Fruit fly (Drosophila melanogaster) whole organism, embryonic: ENCODE results near the gene CG34353.

Experiments used
- Atf6 ChIP-seq: fragments of 200-800 bp; sonication (Bioruptor generic); IDR thresholded peaks from 2 replicates; pipeline ENCODE4 v1.3.6; 2022; ENCODE audit warnings: missing biosample characterization, missing genetic modification characterization
- Blimp-1 ChIP-seq: fragments of 200-800 bp; sonication (Bioruptor generic); optimal IDR thresholded peaks from 3 replicates; lab custom pipeline; 2018; ENCODE audit warnings: missing biosample characterization, missing genetic modification characterization, mild to moderate bottlenecking, moderate library complexity, missing genetic modification reagents
- CG10209 ChIP-seq: fragments of 200-800 bp; sonication (Bioruptor generic); optimal IDR thresholded peaks from 3 replicates; lab custom pipeline; 2017; ENCODE audit warnings: missing biosample characterization, mild to moderate bottlenecking, missing genetic modification characterization, missing genetic modification reagents
- CG10267 ChIP-seq: fragments of 200-800 bp; sonication (Bioruptor generic); optimal IDR thresholded peaks from 2 replicates; lab custom pipeline; 2018; ENCODE audit warnings: missing biosample characterization, mild to moderate bottlenecking, missing genetic modification characterization, moderate library complexity
- CG10565 ChIP-seq: fragments of 200-800 bp; sonication (Bioruptor generic); optimal IDR thresholded peaks from 3 replicates; lab custom pipeline; 2016; ENCODE audit warnings: missing biosample characterization, mild to moderate bottlenecking, missing genetic modification characterization
- CG11560 ChIP-seq: fragments of 200-800 bp; sonication (Bioruptor generic); IDR thresholded peaks from 3 replicates; pipeline ENCODE4 v1.3.6; 2022; ENCODE audit warnings: missing biosample characterization, missing genetic modification characterization
- CG12104 ChIP-seq: fragments of 200-800 bp; sonication (Bioruptor generic); optimal IDR thresholded peaks from 3 replicates; lab custom pipeline; 2016; ENCODE audit warnings: missing biosample characterization, missing genetic modification characterization
- CG12155 ChIP-seq: fragments of 200-800 bp; sonication (Bioruptor generic); optimal IDR thresholded peaks from 3 replicates; lab custom pipeline; 2016; ENCODE audit warnings: missing biosample characterization, missing genetic modification characterization
- CG12659 ChIP-seq: fragments of 200-800 bp; sonication (Bioruptor generic); optimal IDR thresholded peaks from 3 replicates; lab custom pipeline; 2017; ENCODE audit warnings: mild to moderate bottlenecking, missing biosample characterization, missing genetic modification reagents, missing genetic modification characterization
- CG12744 ChIP-seq: fragments of 200-800 bp; sonication (Bioruptor generic); optimal IDR thresholded peaks from 2 replicates; lab custom pipeline; 2016; ENCODE audit warnings: missing biosample characterization, missing genetic modification characterization
- CG13624 ChIP-seq: fragments of 200-800 bp; sonication (Bioruptor generic); optimal IDR thresholded peaks from 2 replicates; lab custom pipeline; 2016; ENCODE audit warnings: missing biosample characterization, missing genetic modification characterization
- CG14014 ChIP-seq: fragments of 200-800 bp; sonication (Bioruptor generic); IDR thresholded peaks from 2 replicates; pipeline ENCODE4 v1.3.6; 2022; ENCODE audit warnings: missing biosample characterization, missing genetic modification characterization
- CG14965 ChIP-seq: fragments of 200-800 bp; sonication (Bioruptor generic); optimal IDR thresholded peaks from 2 replicates; lab custom pipeline; 2016; ENCODE audit warnings: missing biosample characterization, missing genetic modification characterization, borderline replicate concordance
- CG15011 ChIP-seq: fragments of 200-800 bp; sonication (Bioruptor generic); optimal IDR thresholded peaks from 3 replicates; lab custom pipeline; 2018; ENCODE audit warnings: missing biosample characterization, mild to moderate bottlenecking, missing genetic modification characterization
- CG15479 ChIP-seq: fragments of 200-800 bp; sonication (Bioruptor generic); optimal IDR thresholded peaks from 3 replicates; lab custom pipeline; 2019; ENCODE audit warnings: missing biosample characterization, mild to moderate bottlenecking, missing genetic modification characterization, moderate library complexity
- CG17912 ChIP-seq: fragments of 200-800 bp; sonication (Bioruptor generic); optimal IDR thresholded peaks from 2 replicates; lab custom pipeline; 2018; ENCODE audit warnings: missing biosample characterization, mild to moderate bottlenecking, missing genetic modification characterization
- CG31388 ChIP-seq: fragments of 200-800 bp; sonication (Bioruptor generic); optimal IDR thresholded peaks from 2 replicates; lab custom pipeline; 2016; ENCODE audit warnings: missing biosample characterization, missing genetic modification characterization
- CG4617 ChIP-seq: fragments of 200-800 bp; sonication (Bioruptor generic); optimal IDR thresholded peaks from 3 replicates; lab custom pipeline; 2016; ENCODE audit warnings: missing biosample characterization, missing genetic modification characterization, borderline replicate concordance
- CG4854 ChIP-seq: fragments of 200-800 bp; sonication (Bioruptor generic); optimal IDR thresholded peaks from 2 replicates; lab custom pipeline; 2016; ENCODE audit warnings: missing biosample characterization, missing genetic modification characterization, inconsistent platforms
- CG8478 ChIP-seq: fragments of >200 bp; optimal IDR thresholded peaks from 2 replicates; lab custom pipeline; 2018
- CG8924 ChIP-seq: fragments of 200-800 bp; optimal IDR thresholded peaks from 3 replicates; lab custom pipeline; 2019; ENCODE audit warnings: missing biosample characterization, mild to moderate bottlenecking, missing genetic modification characterization, moderate library complexity
- CG9797 ChIP-seq: fragments of 200-800 bp; sonication (Bioruptor generic); optimal IDR thresholded peaks from 3 replicates; lab custom pipeline; 2018; ENCODE audit warnings: missing biosample characterization, mild to moderate bottlenecking, missing genetic modification characterization
- E2f2 ChIP-seq: fragments of 200-800 bp; sonication (Bioruptor generic); IDR thresholded peaks from 2 replicates; pipeline ENCODE4 v1.3.6; 2022; ENCODE audit warnings: missing biosample characterization, missing genetic modification characterization
- Eip74EF ChIP-seq, 2 experiments: fragments of 200-800 bp in 1 of 2; fragments of >200 bp in 1 of 2; sonication (Bioruptor generic) in 1 of 2; optimal IDR thresholded peaks; 2 replicates each; lab custom pipeline; 2017 to 2019; ENCODE audit warnings: missing biosample characterization in 2 of 2, missing genetic modification characterization in 2 of 2, mild to moderate bottlenecking in 1 of 2, moderate library complexity in 1 of 2
- Hand ChIP-seq: fragments of 200-800 bp; sonication (Bioruptor generic); optimal IDR thresholded peaks from 2 replicates; lab custom pipeline; 2017; ENCODE audit warnings: mild to moderate bottlenecking, missing biosample characterization, missing genetic modification reagents, missing genetic modification characterization
- HmgZ ChIP-seq: fragments of 200-800 bp; sonication (Bioruptor generic); optimal IDR thresholded peaks from 2 replicates; lab custom pipeline; 2018; ENCODE audit warnings: missing biosample characterization, mild to moderate bottlenecking, missing genetic modification characterization
- al ChIP-seq: fragments of 200-800 bp; sonication (Bioruptor generic); IDR thresholded peaks from 2 replicates; pipeline ENCODE4 v1.3.6; 2022; ENCODE audit warnings: missing biosample characterization, missing genetic modification characterization
- amos ChIP-seq: fragments of 200-800 bp; sonication (Bioruptor generic); IDR thresholded peaks from 2 replicates; pipeline ENCODE4 v1.3.6; 2022; ENCODE audit warnings: missing biosample characterization, missing genetic modification characterization; ENCODE audit not compliant: partially characterized antibody
- ci ChIP-seq: fragments of 200-800 bp; sonication (Bioruptor generic); IDR thresholded peaks from 3 replicates; pipeline ENCODE4 v1.3.6; 2022; ENCODE audit warnings: missing biosample characterization, missing genetic modification characterization
- croc ChIP-seq: fragments of 200-800 bp; sonication (Bioruptor generic); conservative IDR thresholded peaks from 3 replicates; pipeline ENCODE4 v1.3.6; 2022; ENCODE audit warnings: missing biosample characterization, missing genetic modification characterization
- dimm ChIP-seq: fragments of 200-800 bp; sonication (Bioruptor generic); IDR thresholded peaks from 2 replicates; pipeline ENCODE4 v1.3.6; 2022; ENCODE audit warnings: missing biosample characterization, missing genetic modification characterization
- ems ChIP-seq: fragments of 200-800 bp; sonication (Bioruptor generic); optimal IDR thresholded peaks from 3 replicates; lab custom pipeline; 2016; ENCODE audit warnings: missing biosample characterization, missing genetic modification characterization
- exex ChIP-seq: fragments of 200-800 bp; sonication (Bioruptor generic); optimal IDR thresholded peaks from 4 replicates; lab custom pipeline; 2018; ENCODE audit warnings: missing biosample characterization, mild to moderate bottlenecking, missing genetic modification characterization, moderate library complexity
- gsb-n ChIP-seq: fragments of 200-800 bp; sonication (Bioruptor generic); optimal IDR thresholded peaks from 3 replicates; lab custom pipeline; 2018; ENCODE audit warnings: missing biosample characterization, mild to moderate bottlenecking, missing genetic modification characterization
- hkb ChIP-seq, 2 experiments: fragments of 200-800 bp in 1 of 2; fragments of >200 bp in 1 of 2; sonication (Bioruptor generic) in 1 of 2; IDR thresholded peaks in 1 of 2; optimal IDR thresholded peaks in 1 of 2; 2 replicates each; pipeline versions ENCODE4 v1.3.6 to Lab custom; 2017 to 2022; ENCODE audit warnings: missing biosample characterization in 1 of 2, missing genetic modification characterization in 1 of 2
- jing ChIP-seq: fragments of 200-800 bp; sonication (Bioruptor generic); optimal IDR thresholded peaks from 2 replicates; lab custom pipeline; 2018; ENCODE audit warnings: missing biosample characterization, mild to moderate bottlenecking, missing genetic modification characterization
- jumu ChIP-seq: fragments of 200-800 bp; sonication (Bioruptor generic); optimal IDR thresholded peaks from 3 replicates; lab custom pipeline; 2016; ENCODE audit warnings: missing biosample characterization, missing genetic modification characterization
- lilli ChIP-seq: fragments of 200-800 bp; sonication (Bioruptor generic); optimal IDR thresholded peaks from 3 replicates; lab custom pipeline; 2016; ENCODE audit warnings: missing biosample characterization, missing genetic modification characterization
- peb ChIP-seq: fragments of 200-800 bp; sonication (Bioruptor generic); IDR thresholded peaks from 2 replicates; pipeline ENCODE4 v1.3.6; 2022; ENCODE audit warnings: missing biosample characterization, missing genetic modification characterization
- pros ChIP-seq: fragments of 200-800 bp; sonication (Bioruptor generic); optimal IDR thresholded peaks from 3 replicates; lab custom pipeline; 2019; ENCODE audit warnings: missing biosample characterization, mild to moderate bottlenecking, missing genetic modification characterization, moderate library complexity
- sens ChIP-seq: fragments of 200-800 bp; sonication (Bioruptor generic); peaks from one replicate; lab custom pipeline; 2016; ENCODE audit warnings: missing biosample characterization, missing genetic modification characterization
- sr ChIP-seq: fragments of 200-800 bp; sonication (Bioruptor generic); IDR thresholded peaks from 3 replicates; pipeline ENCODE4 v1.3.6; 2022; ENCODE audit warnings: missing biosample characterization, missing genetic modification characterization
- vfl ChIP-seq: fragments of 200-800 bp; sonication (Bioruptor generic); optimal IDR thresholded peaks from 2 replicates; lab custom pipeline; 2016; ENCODE audit warnings: missing biosample characterization, missing genetic modification characterization
- zfh1 ChIP-seq: fragments of 200-800 bp; sonication (Bioruptor generic); IDR thresholded peaks from 3 replicates; pipeline ENCODE4 v1.3.6; 2022; ENCODE audit warnings: missing biosample characterization, missing genetic modification characterization

CG34353 gene

dm6 chr3R:27946555-27947204 lies 41.0 kb upstream of the CG34353 start (continued):
- TF ChIP-seq dimm (GFP tag; lab: Robert Waterston, UW) (no peak), gsb-n (no peak), pros (GFP tag; lab: Kevin White, UChicago) (peak; percentile 13), Blimp-1 (GFP tag; lab: Kevin White, UChicago) (no peak), E2f2 (GFP tag; lab: Robert Waterston, UW) (peak; percentile 11; the same call in 1 of the 2 replicates), ci (0 out of 3 replicates have a peak, but pooled peaks have one; percentile 49), CG12104 (GFP tag; lab: Kevin White, UChicago) (peak; percentile 27), sens (GFP tag; lab: Kevin White, UChicago) (peak; percentile 47), CG11560 (tag; lab: Robert Waterston, UW) (no peak), croc (GFP tag; lab: Robert Waterston, UW) (no peak), zfh1 (no peak), CG15479 (peak; percentile 55)

DNA sequence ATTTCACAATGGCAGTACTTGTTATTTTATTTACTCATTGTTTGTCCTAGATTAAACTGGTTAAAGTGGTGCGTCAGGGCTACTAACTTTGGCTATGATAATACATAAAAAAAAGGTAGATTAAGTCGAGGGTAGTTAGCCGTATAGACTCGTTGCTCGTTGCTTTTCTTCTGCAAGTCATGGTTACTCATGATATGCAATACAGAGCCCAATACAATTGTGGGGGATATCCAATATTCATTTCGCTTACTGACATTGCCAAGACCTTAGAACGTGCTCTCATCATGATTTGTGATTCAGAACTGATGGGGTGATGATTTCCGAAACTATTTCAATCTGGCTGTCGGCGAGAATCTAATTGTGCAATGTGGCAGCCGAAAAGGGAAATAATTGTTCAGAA lies 39.8 kb upstream of the CG34353 start:
- TF ChIP-seq sens (GFP tag; lab: Kevin White, UChicago): peak; percentile 23
- no peak for TF ChIP-seq CG8924 (tag; lab: Kevin White, UChicago)

- TF ChIP-seq CG14014 (GFP tag; lab: Robert Waterston, UW): peak; percentile 63; the same call in 1 of the 2 replicates
- TF ChIP-seq CG12659 (GFP tag; lab: Kevin White, UChicago): peak; percentile 47
- TF ChIP-seq CG4854 (GFP tag; lab: Kevin White, UChicago): no peak
- TF ChIP-seq CG10565 (GFP tag; lab: Kevin White, UChicago): no peak
- TF ChIP-seq CG14965 (GFP tag; lab: Kevin White, UChicago): no peak
- TF ChIP-seq peb: no peak
- peak; percentile 40 for TF ChIP-seq lilli (GFP tag; lab: Kevin White, UChicago)
- no peak for TF ChIP-seq CG17912 (GFP tag; lab: Kevin White, UChicago)
- peak; percentile 66 for TF ChIP-seq E2f2 (GFP tag; lab: Robert Waterston, UW)
- TF ChIP-seq CG13624 (GFP tag; lab: Kevin White, UChicago): peak; percentile 28
- TF ChIP-seq exex: no peak
- TF ChIP-seq sens (GFP tag; lab: Kevin White, UChicago): peak; percentile 76
- TF ChIP-seq CG9797 (GFP tag; lab: Kevin White, UChicago): no peak
- no peak for TF ChIP-seq jing (GFP tag; lab: Kevin White, UChicago)
- TF ChIP-seq CG10267: peak; percentile 35
- TF ChIP-seq HmgZ (tag; lab: Kevin White, UChicago): peak; percentile 41
- TF ChIP-seq CG15011 (GFP tag; lab: Kevin White, UChicago): no peak
- peak; percentile 48 for TF ChIP-seq CG10209
- peak; percentile 77 for TF ChIP-seq CG4617 (GFP tag; lab: Kevin White, UChicago)
- no peak for TF ChIP-seq CG8478 (lab: Kevin White, UChicago)
- TF ChIP-seq jumu (GFP tag; lab: Kevin White, UChicago): peak; percentile 6
- TF ChIP-seq amos: peak; percentile 98
- TF ChIP-seq ems (GFP tag; lab: Kevin White, UChicago): no peak
- peak; percentile 85 for TF ChIP-seq al (GFP tag; lab: Robert Waterston, UW)
- no peak for TF ChIP-seq vfl (GFP tag; lab: Kevin White, UChicago)
- TF ChIP-seq CG12744 (GFP tag; lab: Kevin White, UChicago): no peak
- TF ChIP-seq Hand (GFP tag; lab: Kevin White, UChicago): no peak
- no peak for TF ChIP-seq hkb (optimal IDR thresholded peaks at IDR 0.05; lab: Kevin White, UChicago)
- TF ChIP-seq hkb (GFP tag; IDR thresholded peaks at IDR 0.05; lab: Robert Waterston, UW): no peak
- TF ChIP-seq CG12155: peak; percentile 6
- TF ChIP-seq sr (GFP tag; lab: Robert Waterston, UW): no peak; the same call in 2 of the 3 replicates
- no peak for TF ChIP-seq Atf6 (GFP tag; lab: Robert Waterston, UW)
- TF ChIP-seq Eip74EF (GFP tag; optimal IDR thresholded peaks at IDR 0.05; lab: Kevin White, UChicago): no peak
- no peak for TF ChIP-seq CG31388 (GFP tag; lab: Kevin White, UChicago)
These were observed 32.4 kb upstream of the CG34353 start, which contains the start of the genes NSD and BOD1 for dm6 chr3R:27937752-27938694. TSS of gene NSD (minus strand) at chr3R:27937853. TSS of gene BOD1 (plus strand) at chr3R:27938245.
